Fruit fly (Drosophila melanogaster): Measurements from ENCODE around the gene CG4115.

DNA sequence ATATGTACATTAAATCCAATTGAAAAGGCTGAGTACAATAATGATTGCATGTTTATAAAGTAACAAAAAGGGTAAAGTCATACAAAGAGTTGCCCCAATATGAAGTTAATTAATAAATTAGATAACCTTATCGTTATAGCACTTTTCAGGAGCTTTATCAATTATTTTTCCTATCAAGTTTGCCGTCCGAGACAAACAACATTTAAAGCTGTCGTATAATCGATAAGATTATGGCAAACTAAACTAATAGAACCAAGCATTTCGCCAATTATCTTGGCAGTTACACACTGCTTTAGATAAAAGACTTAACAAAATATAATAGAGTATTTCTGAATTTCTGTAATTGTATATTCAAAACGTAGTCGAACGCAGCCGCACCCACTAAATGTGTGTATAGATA is 45.3 kb downstream of the CG4115 start:
- TF ChIP-seq CTCF (optimal IDR thresholded peaks at IDR 0.05) (no peak), CG8478 (optimal IDR thresholded peaks at IDR 0.05) (no peak)

Data from S2 (cell line).